Worm (Caenorhabditis elegans): ENCODE data around the gene F19B10.4.

DNA sequence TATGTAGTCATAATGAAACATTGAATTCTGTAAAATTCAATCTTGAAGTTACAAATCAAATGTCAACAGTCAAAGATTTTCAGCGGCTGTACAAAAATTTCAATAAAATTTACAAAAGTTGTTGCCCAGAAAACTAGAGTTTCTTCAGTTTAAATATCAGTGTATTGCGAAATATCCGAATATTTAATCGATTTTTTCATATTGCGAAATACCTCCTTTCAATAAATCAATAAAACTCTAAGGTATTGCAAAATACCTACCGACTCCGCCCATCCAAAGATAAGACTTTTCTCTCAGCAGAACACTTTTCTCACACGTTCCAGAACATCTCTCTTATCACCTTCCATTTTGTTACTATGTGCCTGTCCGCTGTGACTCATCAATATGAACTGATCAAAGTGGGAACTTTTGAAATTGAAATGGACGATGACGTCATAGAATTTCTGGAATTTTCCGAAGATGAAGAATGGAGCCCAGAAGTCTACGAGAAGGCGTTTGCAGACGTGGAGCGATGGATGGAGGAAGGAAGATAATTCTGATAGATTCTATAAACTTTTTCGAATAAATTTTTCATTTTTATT lies 24.7 kb downstream of the F19B10.4 start:
- no peak for TF ChIP-seq flt-1 (GFP tag; IDR thresholded peaks at IDR 0.05)
- no peak for TF ChIP-seq T22C8.4 (GFP tag; IDR thresholded peaks at IDR 0.05)
- TF ChIP-seq klf-2 (GFP tag; conservative IDR thresholded peaks at IDR 0.05) = no peak
- no peak for TF ChIP-seq tab-1 (GFP tag; IDR thresholded peaks at IDR 0.05)
- no peak for TF ChIP-seq ztf-23 (GFP tag; IDR thresholded peaks at IDR 0.05)
- TF ChIP-seq cog-1 (tag; optimal IDR thresholded peaks at IDR 0.05) = no peak
- TF ChIP-seq ztf-29 (GFP tag; IDR thresholded peaks at IDR 0.05) = no peak

All from whole organism, midembryonic.